Worm (Caenorhabditis elegans) whole organism, young adult: ENCODE data around the gene polq-1.

Source experiments
- B0261.1 ChIP-seq: sonication (generic microtip); optimal IDR thresholded peaks from 2 replicates; lab custom pipeline; 2016; ENCODE audit warnings: mild to moderate bottlenecking, missing genetic modification characterization, moderate library complexity, missing compliant biosample characterization
- C17E4.6 ChIP-seq: fragments of 200-800 bp; sonication (Bioruptor generic); IDR thresholded peaks from 2 replicates; pipeline ENCODE4 v1.3.6; 2022; ENCODE audit warnings: missing genetic modification reagents, missing genetic modification characterization, missing compliant biosample characterization
- F10E7.11 ChIP-seq: sonication (generic microtip); optimal IDR thresholded peaks from 2 replicates; lab custom pipeline; 2017; ENCODE audit warnings: mild to moderate bottlenecking, missing genetic modification characterization, moderate library complexity, missing compliant biosample characterization
- F37B4.10 ChIP-seq: fragments of 200-800 bp; sonication (Bioruptor generic); IDR thresholded peaks from 2 replicates; pipeline ENCODE4 v1.3.6; 2022; ENCODE audit warnings: missing genetic modification characterization, missing compliant biosample characterization
- F49E8.2 ChIP-seq: sonication (generic microtip); optimal IDR thresholded peaks from 3 replicates; lab custom pipeline; 2017; ENCODE audit warnings: missing genetic modification characterization, mild to moderate bottlenecking, missing compliant biosample characterization, antibody characterized with exemption, moderate library complexity; ENCODE audit not compliant: insufficient read depth
- T26A5.8 ChIP-seq: sonication (generic microtip); optimal IDR thresholded peaks from 2 replicates; lab custom pipeline; 2016; ENCODE audit warnings: missing genetic modification characterization, missing compliant biosample characterization
- Y67H2A.10 ChIP-seq: fragments of 200-800 bp; sonication (Bioruptor generic); conservative IDR thresholded peaks from 2 replicates; pipeline ENCODE4 v1.3.6; 2022; ENCODE audit warnings: missing genetic modification reagents, missing genetic modification characterization, missing compliant biosample characterization
- attf-3 ChIP-seq: fragments of 200-800 bp; sonication (Bioruptor generic); conservative IDR thresholded peaks from 2 replicates; pipeline ENCODE4 v1.3.6; 2022; ENCODE audit warnings: missing genetic modification reagents, missing genetic modification characterization, missing compliant biosample characterization
- attf-5 ChIP-seq: fragments of 200-800 bp; sonication (Bioruptor generic); optimal IDR thresholded peaks from 2 replicates; lab custom pipeline; 2018; ENCODE audit warnings: mild to moderate bottlenecking, missing genetic modification characterization, missing compliant biosample characterization
- ccch-3 ChIP-seq: fragments of 200-800 bp; sonication (Bioruptor generic); optimal IDR thresholded peaks from 2 replicates; lab custom pipeline; 2018; ENCODE audit warnings: mild to moderate bottlenecking, missing genetic modification characterization, missing compliant biosample characterization
- cebp-1 ChIP-seq, 2 experiments: fragments of 200-800 bp in 1 of 2; sonication (Bioruptor generic) in 1 of 2; sonication (generic microtip) in 1 of 2; IDR thresholded peaks in 1 of 2; optimal IDR thresholded peaks in 1 of 2; 2 replicates each; pipeline versions ENCODE4 v1.3.6 to Lab custom; 2017 to 2022; ENCODE audit warnings: missing compliant biosample characterization in 2 of 2, missing genetic modification characterization in 2 of 2, mild to moderate bottlenecking in 1 of 2, missing genetic modification reagents in 1 of 2, moderate library complexity in 1 of 2
- cebp-2 ChIP-seq: fragments of 200-800 bp; sonication (Bioruptor generic); IDR thresholded peaks from 2 replicates; pipeline ENCODE4 v1.3.6; 2022; ENCODE audit warnings: missing genetic modification characterization, missing compliant biosample characterization
- chd-7 ChIP-seq: sonication (generic microtip); optimal IDR thresholded peaks from 2 replicates; lab custom pipeline; 2016; ENCODE audit warnings: mild to moderate bottlenecking, missing genetic modification characterization, moderate library complexity, missing compliant biosample characterization
- die-1 ChIP-seq: sonication (generic microtip); optimal IDR thresholded peaks from 2 replicates; lab custom pipeline; 2016; ENCODE audit warnings: missing genotype, mild to moderate bottlenecking, missing genetic modification characterization, missing compliant biosample characterization
- egl-18 ChIP-seq: fragments of 200-800 bp; sonication (Bioruptor generic); IDR thresholded peaks from 2 replicates; pipeline ENCODE4 v1.3.6; 2022; ENCODE audit warnings: missing genetic modification reagents, missing genetic modification characterization, missing compliant biosample characterization
- egl-44 ChIP-seq: fragments of 200-800 bp; sonication (Bioruptor generic); IDR thresholded peaks from 2 replicates; pipeline ENCODE4 v1.3.6; 2022; ENCODE audit warnings: missing genetic modification reagents, missing genetic modification characterization, missing compliant biosample characterization
- ekl-4 ChIP-seq: fragments of 200-800 bp; sonication (Bioruptor generic); IDR thresholded peaks from 2 replicates; pipeline ENCODE4 v1.3.6; 2022; ENCODE audit warnings: missing genetic modification reagents, missing genetic modification characterization, missing compliant biosample characterization
- hrde-1 ChIP-seq: sonication (generic microtip); optimal IDR thresholded peaks from 2 replicates; lab custom pipeline; 2016; ENCODE audit warnings: missing genetic modification characterization, mild to moderate bottlenecking, missing compliant biosample characterization, moderate library complexity, missing genotype, missing genetic modification reagents, borderline replicate concordance
- hsf-1 ChIP-seq: fragments of 200-800 bp; sonication (Bioruptor generic); IDR thresholded peaks from 2 replicates; pipeline ENCODE4 v1.3.6; 2022; ENCODE audit warnings: missing genetic modification reagents, missing genetic modification characterization, missing compliant biosample characterization
- lag-1 ChIP-seq: fragments of 200-800 bp; sonication (Bioruptor generic); IDR thresholded peaks from 2 replicates; pipeline ENCODE4 v1.3.6; 2022; ENCODE audit warnings: missing genetic modification reagents, missing genetic modification characterization, missing compliant biosample characterization
- let-607 ChIP-seq, 2 experiments: fragments of 200-800 bp in 1 of 2; sonication (Bioruptor generic) in 1 of 2; sonication (generic microtip) in 1 of 2; optimal IDR thresholded peaks; 2 replicates each; lab custom pipeline; 2016 to 2018; ENCODE audit warnings: mild to moderate bottlenecking in 2 of 2, missing compliant biosample characterization in 2 of 2, missing genetic modification characterization in 2 of 2, moderate library complexity in 2 of 2, missing genotype in 1 of 2
- lir-1 ChIP-seq: fragments of 200-800 bp; sonication (Bioruptor generic); conservative IDR thresholded peaks from 2 replicates; pipeline ENCODE4 v1.3.6; 2022; ENCODE audit warnings: missing genetic modification reagents, missing genetic modification characterization, missing compliant biosample characterization
- madf-8 ChIP-seq: fragments of 200-800 bp; sonication (Bioruptor generic); conservative IDR thresholded peaks from 2 replicates; pipeline ENCODE4 v1.3.6; 2022; ENCODE audit warnings: missing genetic modification reagents, missing genetic modification characterization, missing compliant biosample characterization
- mxl-1 ChIP-seq: sonication (generic microtip); optimal IDR thresholded peaks from 2 replicates; lab custom pipeline; 2016; ENCODE audit warnings: missing genetic modification characterization, missing compliant biosample characterization
- nhr-80 ChIP-seq: sonication (generic microtip); optimal IDR thresholded peaks from 2 replicates; lab custom pipeline; 2016; ENCODE audit warnings: missing genetic modification characterization, missing compliant biosample characterization
- rpc-1 ChIP-seq, 2 experiments: fragments of 150-350 bp in 1 of 2; sonication (generic microtip) in 1 of 2; optimal IDR thresholded peaks; 2 replicates each; lab custom pipeline; 2014 to 2018; ENCODE audit warnings: missing biosample characterization in 1 of 2, missing genetic modification characterization in 1 of 2, missing genetic modification reagents in 1 of 2, missing genotype in 1 of 2
- snpc-1.3 ChIP-seq: sonication (generic microtip); optimal IDR thresholded peaks from 2 replicates; lab custom pipeline; 2017; ENCODE audit warnings: missing genetic modification characterization, mild to moderate bottlenecking, missing compliant biosample characterization, antibody characterized with exemption, moderate library complexity, missing genotype, missing genetic modification reagents; ENCODE audit not compliant: insufficient read depth
- snpc-4 ChIP-seq, 5 experiments: fragments of 150-350 bp in 1 of 5; sonication (generic microtip) in 4 of 5; optimal IDR thresholded peaks; 2 replicates each; lab custom pipeline; 2014 to 2018; ENCODE audit warnings: missing genetic modification characterization in 5 of 5, missing biosample characterization in 3 of 5, antibody characterized with exemption in 2 of 5, mild to moderate bottlenecking in 2 of 5, missing compliant biosample characterization in 2 of 5, missing genotype in 2 of 5, moderate library complexity in 2 of 5, missing genetic modification reagents in 1 of 5
- tbx-9 ChIP-seq: sonication (generic microtip); optimal IDR thresholded peaks from 2 replicates; lab custom pipeline; 2016; ENCODE audit warnings: borderline replicate concordance, missing genetic modification characterization, inconsistent platforms, missing compliant biosample characterization
- zim-3 ChIP-seq: sonication (generic microtip); optimal IDR thresholded peaks from 2 replicates; lab custom pipeline; 2017; ENCODE audit warnings: mild to moderate bottlenecking, missing genetic modification characterization, moderate library complexity, missing compliant biosample characterization
- ztf-22 ChIP-seq: fragments of 200-800 bp; sonication (Bioruptor generic); optimal IDR thresholded peaks from 2 replicates; lab custom pipeline; 2018; ENCODE audit warnings: mild to moderate bottlenecking, missing genetic modification characterization, moderate library complexity, missing compliant biosample characterization
- ztf-28 ChIP-seq: fragments of 200-800 bp; sonication (Bioruptor generic); IDR thresholded peaks from 2 replicates; pipeline ENCODE4 v1.3.6; 2022; ENCODE audit warnings: missing genetic modification reagents, missing genetic modification characterization, missing compliant biosample characterization
- ztf-3 ChIP-seq: fragments of 200-800 bp; sonication (Bioruptor generic); optimal IDR thresholded peaks from 2 replicates; lab custom pipeline; 2018; ENCODE audit warnings: mild to moderate bottlenecking, missing genetic modification characterization, missing compliant biosample characterization

polq-1 gene

DNA sequence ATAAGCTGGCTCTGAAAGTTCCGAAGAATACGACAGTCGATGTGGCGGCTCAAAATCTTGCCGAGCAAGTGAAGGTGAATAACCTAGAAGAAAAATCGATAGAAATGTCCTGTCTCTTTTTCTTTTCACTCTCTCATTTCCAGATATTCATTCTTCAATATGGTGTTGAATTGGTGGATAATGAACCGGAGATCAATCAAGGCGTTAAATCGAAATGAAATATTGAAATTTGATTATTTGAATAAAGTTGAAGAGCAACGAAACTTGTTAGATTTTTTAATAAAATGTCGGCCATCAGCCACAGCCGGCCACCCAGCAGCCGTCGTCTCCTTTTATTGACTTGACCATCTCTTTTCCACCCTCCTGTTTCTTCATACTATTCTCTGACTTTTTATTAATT, 3.8 kb upstream of the polq-1 start, which contains the start of gene R12B2.2:
R12B2.2 (plus strand) TSS at position 301 of the 400 bp plus-strand sequence.
- TF ChIP-seq C17E4.6 (GFP tag; lab: Robert Waterston, UW): no peak
- TF ChIP-seq F37B4.10 (GFP tag; lab: Robert Waterston, UW): no peak
- TF ChIP-seq B0261.1 (tag; lab: Kevin White, UChicago): no peak
- TF ChIP-seq zim-3: no peak
- TF ChIP-seq T26A5.8 (tag; lab: Kevin White, UChicago): no peak
- no peak for TF ChIP-seq egl-44
- TF ChIP-seq mxl-1: no peak
- no peak for TF ChIP-seq attf-3
- no peak for TF ChIP-seq lag-1 (GFP tag; lab: Robert Waterston, UW)
- TF ChIP-seq, all 124 proteins: peak for 0

- TF ChIP-seq F49E8.2: no peak
- TF ChIP-seq hsf-1 (GFP tag; lab: Robert Waterston, UW): no peak
Observed at ce11 chrIII:5805273-5805672, 2.3 kb upstream of the polq-1 start, which contains the start of gene R12B2.3. R12B2.3 (plus strand) TSS chrIII:5805573.

- TF ChIP-seq zim-3 (no peak), rpc-1 (optimal IDR thresholded peaks at IDR 0.05; lab: Kevin White, UChicago) (no peak), rpc-1 (tag; optimal IDR thresholded peaks at IDR 0.05; lab: Kevin White, UChicago) (no peak), ccch-3 (GFP tag; lab: Kevin White, UChicago) (no peak), attf-5 (GFP tag; lab: Kevin White, UChicago) (no peak), cebp-2 (GFP tag; lab: Robert Waterston, UW) (no peak), hrde-1 (tag; lab: Kevin White, UChicago) (no peak), ztf-22 (GFP tag; lab: Kevin White, UChicago) (no peak), ekl-4 (GFP tag; lab: Robert Waterston, UW) (no peak), tbx-9 (tag; lab: Kevin White, UChicago) (no peak), let-607 (tag; optimal IDR thresholded peaks at IDR 0.05; lab: Kevin White, UChicago) (no peak), ztf-28 (GFP tag; lab: Robert Waterston, UW) (no peak), egl-44 (no peak), F10E7.11 (tag; lab: Kevin White, UChicago) (no peak), ztf-3 (GFP tag; lab: Kevin White, UChicago) (no peak), Y67H2A.10 (GFP tag; lab: Robert Waterston, UW) (no peak), lir-1 (no peak), chd-7 (tag; lab: Kevin White, UChicago) (no peak), snpc-4 (GFP tag; optimal IDR thresholded peaks at IDR 0.05; lab: Kevin White, UChicago) (no peak), snpc-4 (tag; optimal IDR thresholded peaks at IDR 0.05; lab: Kevin White, UChicago) (no peak), egl-18 (GFP tag; lab: Robert Waterston, UW) (no peak), madf-8 (no peak)
Observed at ce11 chrIII:5798747-5799146, 4.2 kb downstream of the polq-1 start, which contains the start of gene ceh-10. ceh-10 (plus strand) TSS chrIII:5799047.

DNA sequence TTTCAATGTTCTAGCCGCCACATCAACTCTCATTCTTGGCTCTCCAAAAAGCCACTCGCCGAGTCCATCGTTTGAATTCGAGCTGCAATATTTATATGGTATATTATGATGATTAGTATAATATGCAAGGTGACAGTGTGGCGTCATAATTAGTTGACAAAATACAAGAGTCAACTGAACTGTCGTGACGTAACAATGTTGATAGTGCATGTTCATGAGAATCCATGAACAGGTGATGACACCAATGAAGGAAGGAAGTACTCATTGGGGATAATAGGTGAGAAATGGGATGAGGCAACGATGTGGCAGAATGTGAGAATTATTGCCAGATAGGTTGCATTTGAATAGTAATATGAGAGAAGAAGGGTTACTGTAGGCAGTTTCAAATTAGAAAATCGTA, 8.0 kb downstream of the polq-1 start:
- TF ChIP-seq nhr-80: no peak
- TF ChIP-seq rpc-1 (optimal IDR thresholded peaks at IDR 0.05; lab: Kevin White, UChicago): no peak
- TF ChIP-seq rpc-1 (tag; optimal IDR thresholded peaks at IDR 0.05; lab: Kevin White, UChicago): no peak
- no peak for TF ChIP-seq die-1 (tag; lab: Kevin White, UChicago)
- TF ChIP-seq F10E7.11 (tag; lab: Kevin White, UChicago): no peak
- TF ChIP-seq F37B4.10 (GFP tag; lab: Robert Waterston, UW): no peak
- TF ChIP-seq madf-8: no peak
- TF ChIP-seq cebp-1 (GFP tag; IDR thresholded peaks at IDR 0.05; lab: Robert Waterston, UW): no peak
- no peak for TF ChIP-seq cebp-1 (tag; optimal IDR thresholded peaks at IDR 0.05; lab: Kevin White, UChicago)
- TF ChIP-seq ztf-22 (GFP tag; lab: Kevin White, UChicago): no peak
- no peak for TF ChIP-seq snpc-1.3 (tag; lab: Kevin White, UChicago)
